Worm (Caenorhabditis elegans) whole organism, midembryonic: ENCODE results near the gene R05G6.9.

Experiments used
- T22C8.4 ChIP-seq: fragments of 200-800 bp; sonication (Bioruptor generic); IDR thresholded peaks from 2 replicates; pipeline ENCODE4 v1.3.6; 2022; ENCODE audit warnings: missing genetic modification characterization, missing compliant biosample characterization
- flt-1 ChIP-seq: fragments of 200-800 bp; sonication (Bioruptor generic); IDR thresholded peaks from 2 replicates; pipeline ENCODE4 v1.3.6; 2022; ENCODE audit warnings: missing genetic modification characterization, missing compliant biosample characterization
- klf-2 ChIP-seq: fragments of 200-800 bp; sonication (Bioruptor generic); conservative IDR thresholded peaks from 2 replicates; pipeline ENCODE4 v1.3.6; 2022; ENCODE audit warnings: missing genetic modification reagents, missing genetic modification characterization, missing compliant biosample characterization
- tab-1 ChIP-seq: fragments of 200-800 bp; sonication (Bioruptor generic); IDR thresholded peaks from 2 replicates; pipeline ENCODE4 v1.3.6; 2022; ENCODE audit warnings: missing genetic modification characterization, missing compliant biosample characterization
- ztf-23 ChIP-seq: fragments of 200-800 bp; sonication (Bioruptor generic); IDR thresholded peaks from 2 replicates; pipeline ENCODE4 v1.3.6; 2022; ENCODE audit warnings: missing genetic modification reagents, missing genetic modification characterization, missing compliant biosample characterization

DNA sequence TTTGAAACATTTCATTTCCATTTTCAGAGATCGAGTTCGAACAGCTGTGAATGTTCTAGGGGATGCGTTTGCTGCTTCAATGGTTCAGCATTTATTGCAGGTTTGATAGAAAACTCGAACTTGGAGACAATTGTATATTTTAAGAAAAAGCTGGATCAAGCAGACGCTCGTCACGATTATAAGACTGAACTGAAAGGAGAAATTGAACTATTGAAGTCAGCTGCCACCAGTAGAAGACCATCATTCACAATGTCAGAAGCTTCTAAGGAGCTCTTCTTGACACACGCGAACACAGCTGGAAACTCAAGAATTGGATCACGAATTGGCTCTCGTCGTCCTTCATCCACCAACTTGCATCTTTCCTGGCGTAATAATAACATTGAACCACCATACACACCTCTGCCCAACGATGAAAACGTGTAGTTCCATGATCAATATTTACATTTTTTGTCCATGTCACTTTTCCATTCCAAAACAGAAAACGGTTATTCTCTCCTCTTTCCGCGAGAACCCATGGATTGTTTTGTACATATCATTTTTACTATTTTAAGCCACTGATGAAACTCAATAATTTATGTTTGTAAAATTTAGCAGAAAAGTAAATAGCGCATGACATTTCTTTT is 10.1 kb downstream of the R05G6.9 start:
- TF ChIP-seq flt-1 (GFP tag; lab: Robert Waterston, UW), result no peak
- no peak for TF ChIP-seq ztf-23 (GFP tag; lab: Robert Waterston, UW)
- no peak for TF ChIP-seq klf-2 (GFP tag; lab: Robert Waterston, UW)
- TF ChIP-seq tab-1 (GFP tag; lab: Robert Waterston, UW), result no peak
- TF ChIP-seq T22C8.4, result no peak
